Worm (Caenorhabditis elegans) whole organism, L1 larva: ENCODE results near the gene C34F6.5.

ENCODE experiments used
- egl-27 ChIP-seq, 2 experiments: fragments of 150-350 bp in 1 of 2; sonication (generic microtip); optimal IDR thresholded peaks; 3 replicates each; lab custom pipeline; 2017 to 2018; ENCODE audit warnings: missing biosample characterization in 2 of 2, missing genetic modification characterization in 2 of 2, missing genetic modification reagents in 2 of 2
- elt-3 ChIP-seq, 6 experiments: fragments of 150-350 bp in 1 of 6; sonication (generic microtip); optimal IDR thresholded peaks; 2 replicates each; lab custom pipeline; 2017 to 2018; ENCODE audit warnings: missing biosample characterization in 6 of 6, missing genetic modification characterization in 6 of 6, inconsistent platforms in 1 of 6
- nhr-71 ChIP-seq: sonication (generic microtip); optimal IDR thresholded peaks from 2 replicates; lab custom pipeline; 2016; ENCODE audit warnings: mild to moderate bottlenecking, missing genetic modification characterization, moderate library complexity, missing compliant biosample characterization

DNA sequence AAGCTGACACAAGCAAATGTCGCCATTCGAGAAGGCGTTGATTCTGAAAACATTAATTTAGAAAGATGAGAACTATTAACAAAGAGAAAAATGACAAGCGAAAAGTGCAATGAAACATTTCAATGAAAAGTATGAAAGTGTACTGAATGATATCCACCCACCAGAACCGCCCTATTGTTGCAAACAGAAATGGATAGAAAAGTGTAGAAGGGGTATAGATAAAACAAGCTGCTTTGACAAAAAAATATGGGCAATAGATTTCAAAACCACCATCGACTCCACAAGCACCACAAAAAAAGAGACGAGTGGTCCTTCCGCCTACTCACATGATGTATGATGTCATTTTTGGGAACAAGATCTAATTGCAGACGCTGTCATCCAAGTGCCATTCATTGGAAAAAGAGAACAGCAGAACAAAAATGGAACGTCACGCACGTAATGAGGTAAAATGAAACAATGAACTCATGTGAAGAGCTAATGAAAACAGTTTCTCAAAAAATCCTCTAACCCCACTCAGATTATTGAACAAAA lies 32.0 kb upstream of the C34F6.5 start, which contains the start of gene C34F6.10:
- no peak for TF ChIP-seq elt-3 (tag; optimal IDR thresholded peaks at IDR 0.05; lab: Kevin White, UChicago)
- TF ChIP-seq egl-27 (tag; optimal IDR thresholded peaks at IDR 0.05; lab: Kevin White, UChicago) = no peak
- TF ChIP-seq nhr-71 = no peak
